Worm (Caenorhabditis elegans) whole organism, L4/young adult: ENCODE measurements around the gene C32D5.11.

Source experiments
- W03F9.2 ChIP-seq: fragments of 150-350 bp; optimal IDR thresholded peaks from 2 replicates; lab custom pipeline; 2014; ENCODE audit warnings: missing biosample characterization, missing genetic modification characterization
- dao-5 ChIP-seq: sonication (generic microtip); optimal IDR thresholded peaks from 2 replicates; lab custom pipeline; 2016; ENCODE audit warnings: missing genotype, missing genetic modification characterization, moderate library complexity, missing compliant biosample characterization
- him-1 ChIP-seq: sonication (generic microtip); optimal IDR thresholded peaks from 2 replicates; lab custom pipeline; 2016; ENCODE audit warnings: missing genotype, missing genetic modification reagents, missing genetic modification characterization, missing compliant biosample characterization

Gene C32D5.11

ce11 chrII:6328672-6329071 is 26.6 kb downstream of the C32D5.11 start:
- TF ChIP-seq him-1 (tag; lab: Kevin White, UChicago) (no peak), W03F9.2 (tag; lab: Kevin White, UChicago) (no peak), dao-5 (tag; lab: Kevin White, UChicago) (no peak)

ce11 chrII:6327317-6327716 is 27.9 kb downstream of the C32D5.11 start:
- TF ChIP-seq dao-5 (tag; lab: Kevin White, UChicago), result no peak
- no peak for TF ChIP-seq W03F9.2 (tag; lab: Kevin White, UChicago)
- no peak for TF ChIP-seq him-1 (tag; lab: Kevin White, UChicago)

ce11 chrII:6324086-6324485 is 31.2 kb downstream of the C32D5.11 start, which contains the start of gene sma-6:
Gene sma-6 (plus strand): TSS chrII:6324484.
- TF ChIP-seq dao-5 (tag; lab: Kevin White, UChicago), result no peak
- no peak for TF ChIP-seq W03F9.2 (tag; lab: Kevin White, UChicago)
- no peak for TF ChIP-seq him-1 (tag; lab: Kevin White, UChicago)

- TF ChIP-seq dao-5 (tag; lab: Kevin White, UChicago) (no peak), him-1 (tag; lab: Kevin White, UChicago) (no peak), W03F9.2 (tag; lab: Kevin White, UChicago) (no peak)
Observed at ce11 chrII:6322979-6323378, 32.3 kb downstream of the C32D5.11 start, which contains the start of gene C32D5.4. Gene C32D5.4 (minus strand): TSS chrII:6323079.

ce11 chrII:6322081-6322480 is 33.2 kb downstream of the C32D5.11 start:
- no peak for TF ChIP-seq dao-5 (tag; lab: Kevin White, UChicago)
- no peak for TF ChIP-seq him-1 (tag; lab: Kevin White, UChicago)
- no peak for TF ChIP-seq W03F9.2 (tag; lab: Kevin White, UChicago)

ce11 chrII:6320655-6321388 is 34.4 kb downstream of the C32D5.11 start, which contains the start of gene efr-3:
Gene efr-3 (minus strand): TSS chrII:6321159.
- TF ChIP-seq W03F9.2 (tag; lab: Kevin White, UChicago) (peak; percentile 38), dao-5 (tag; lab: Kevin White, UChicago) (no peak), him-1 (tag; lab: Kevin White, UChicago) (no peak)

ce11 chrII:6311888-6312287 is 43.4 kb downstream of the C32D5.11 start:
- TF ChIP-seq dao-5 (tag; lab: Kevin White, UChicago) (no peak), W03F9.2 (tag; lab: Kevin White, UChicago) (no peak), him-1 (tag; lab: Kevin White, UChicago) (no peak)

- TF ChIP-seq W03F9.2 (tag; lab: Kevin White, UChicago), result no peak
- no peak for TF ChIP-seq dao-5 (tag; lab: Kevin White, UChicago)
- no peak for TF ChIP-seq him-1 (tag; lab: Kevin White, UChicago)
Observed at ce11 chrII:6311459-6311858, 43.8 kb downstream of the C32D5.11 start.

ce11 chrII:6309198-6309597 is 46.0 kb downstream of the C32D5.11 start, which contains the start of gene glb-10:
Gene glb-10 (minus strand): TSS chrII:6309298.
- no peak for TF ChIP-seq him-1 (tag; lab: Kevin White, UChicago)
- TF ChIP-seq dao-5 (tag; lab: Kevin White, UChicago), result no peak
- TF ChIP-seq W03F9.2 (tag; lab: Kevin White, UChicago), result no peak

- TF ChIP-seq dao-5 (tag; lab: Kevin White, UChicago) (no peak), him-1 (tag; lab: Kevin White, UChicago) (no peak), W03F9.2 (tag; lab: Kevin White, UChicago) (no peak)
Observed at ce11 chrII:6306125-6306524, 49.1 kb downstream of the C32D5.11 start, which contains the start of gene C29F5.8. Gene C29F5.8 (plus strand): TSS chrII:6306425.

ce11 chrII:6303209-6303740 is 52.0 kb downstream of the C32D5.11 start, which contains the start of gene C29F5.1:
Gene C29F5.1 (plus strand): TSS chrII:6303525.
- TF ChIP-seq dao-5 (tag; lab: Kevin White, UChicago), result no peak
- TF ChIP-seq him-1 (tag; lab: Kevin White, UChicago), result no peak
- TF ChIP-seq W03F9.2 (tag; lab: Kevin White, UChicago), result no peak
